Worm (Caenorhabditis elegans) whole organism, late embryonic: ENCODE measurements around the gene fbn-1.

Experiments used
- ceh-34 ChIP-seq: sonication (generic microtip); optimal IDR thresholded peaks from 2 replicates; lab custom pipeline; 2016; ENCODE audit warnings: mild to moderate bottlenecking, missing genetic modification characterization, missing compliant biosample characterization
- ceh-9 ChIP-seq: sonication (generic microtip); optimal IDR thresholded peaks from 2 replicates; lab custom pipeline; 2016; ENCODE audit warnings: mild to moderate bottlenecking, missing genetic modification characterization, inconsistent platforms, missing compliant biosample characterization
- nhr-11 ChIP-seq: fragments of 150-350 bp; optimal IDR thresholded peaks from 2 replicates; lab custom pipeline; 2014; ENCODE audit warnings: missing biosample characterization, missing genetic modification characterization
- pha-4 ChIP-seq: fragments of 150-350 bp; optimal IDR thresholded peaks from 2 replicates; lab custom pipeline; 2018; ENCODE audit warnings: missing biosample characterization, missing genetic modification reagents, missing genetic modification characterization
- pqm-1 ChIP-seq: sonication (generic microtip); optimal IDR thresholded peaks from 2 replicates; lab custom pipeline; 2016; ENCODE audit warnings: missing genetic modification characterization, missing compliant biosample characterization
- sox-2 ChIP-seq: fragments of 200-800 bp; sonication (Bioruptor generic); IDR thresholded peaks from 2 replicates; pipeline ENCODE4 v1.3.6; 2022; ENCODE audit warnings: missing genetic modification reagents, missing genetic modification characterization, missing compliant biosample characterization
- unc-3 ChIP-seq, 2 experiments: fragments of 200-800 bp in 1 of 2; sonication (Bioruptor generic) in 1 of 2; sonication (generic microtip) in 1 of 2; conservative IDR thresholded peaks in 1 of 2; optimal IDR thresholded peaks in 1 of 2; 2 replicates each; pipeline versions ENCODE4 v1.3.6 to Lab custom; 2016 to 2022; ENCODE audit warnings: missing compliant biosample characterization in 2 of 2, missing genetic modification characterization in 2 of 2, missing genetic modification reagents in 1 of 2

DNA sequence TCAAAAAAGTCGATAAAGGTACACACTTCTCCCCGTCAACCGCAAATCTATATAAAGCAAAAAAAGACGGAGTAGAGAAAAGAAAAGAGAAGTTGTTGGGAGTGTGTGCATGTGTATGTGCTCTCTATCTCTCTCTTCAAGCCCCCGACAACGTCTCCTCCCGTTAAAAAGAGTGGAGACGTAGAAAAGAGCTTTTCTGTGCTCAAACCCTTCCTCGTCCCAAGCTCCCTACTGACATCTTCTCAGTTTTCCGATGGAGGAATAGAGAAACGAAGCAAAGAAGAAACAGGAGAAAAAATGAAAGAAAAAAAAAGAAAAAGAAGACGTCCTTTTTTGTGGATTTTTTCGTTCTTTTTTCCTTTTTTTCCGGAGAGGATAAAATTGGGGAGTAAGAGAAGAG lies 44.6 kb upstream of the fbn-1 start:
- TF ChIP-seq ceh-9 = no peak
- no peak for TF ChIP-seq nhr-11 (tag; lab: Kevin White, UChicago)
- TF ChIP-seq pqm-1 (tag; lab: Kevin White, UChicago) = no peak
- TF ChIP-seq sox-2 (GFP tag; lab: Robert Waterston, UW) = no peak
- TF ChIP-seq unc-3 (GFP tag; conservative IDR thresholded peaks at IDR 0.05; lab: Robert Waterston, UW) = no peak
- TF ChIP-seq unc-3 (tag; optimal IDR thresholded peaks at IDR 0.05; lab: Kevin White, UChicago) = no peak
- TF ChIP-seq ceh-34 (tag; lab: Kevin White, UChicago) = no peak
- no peak for TF ChIP-seq pha-4
